Fruit fly (Drosophila melanogaster): ENCODE results near the gene Mnr.

The Mnr gene

dm6 chrX:21226373-21226772 is 54.6 kb downstream of the Mnr start:
- TF ChIP-seq fru (GFP tag; optimal IDR thresholded peaks at IDR 0.05) (peak; percentile 22), HLH106 (tag; optimal IDR thresholded peaks at IDR 0.05) (peak; percentile 16), Hr78 (GFP tag; optimal IDR thresholded peaks at IDR 0.05) (no peak), Sp1 (GFP tag; optimal IDR thresholded peaks at IDR 0.05) (no peak), br (GFP tag; optimal IDR thresholded peaks at IDR 0.05) (no peak)

dm6 chrX:21217578-21217977 is 63.4 kb downstream of the Mnr start, which contains the start of gene CG32523:
CG32523 (plus strand) TSS chrX:21217878.
- TF ChIP-seq Jra (GFP tag; optimal IDR thresholded peaks at IDR 0.05) (no peak), Abd-B (GFP tag; optimal IDR thresholded peaks at IDR 0.05) (no peak), HLH106 (tag; optimal IDR thresholded peaks at IDR 0.05) (no peak), sv (GFP tag; optimal IDR thresholded peaks at IDR 0.05) (no peak), h (GFP tag; optimal IDR thresholded peaks at IDR 0.05) (no peak), tai (GFP tag; optimal IDR thresholded peaks at IDR 0.05) (no peak), sage (GFP tag; optimal IDR thresholded peaks at IDR 0.05) (no peak), dl (GFP tag; optimal IDR thresholded peaks at IDR 0.05; ENCODE audit: insufficient read depth in 1 of 2, partially characterized antibody in 2 of 2) (no peak), br (GFP tag; optimal IDR thresholded peaks at IDR 0.05) (no peak), woc (GFP tag; optimal IDR thresholded peaks at IDR 0.05) (no peak), dsf (GFP tag; optimal IDR thresholded peaks at IDR 0.05; ENCODE audit: borderline replicate concordance) (no peak), Hr83 (GFP tag; optimal IDR thresholded peaks at IDR 0.05; ENCODE audit: poor library complexity, severe bottlenecking) (no peak)

- TF ChIP-seq pan (optimal IDR thresholded peaks at IDR 0.05) (no peak), HLH106 (tag; optimal IDR thresholded peaks at IDR 0.05) (no peak), foxo (GFP tag; optimal IDR thresholded peaks at IDR 0.05) (no peak), Hr78 (GFP tag; optimal IDR thresholded peaks at IDR 0.05) (no peak), Jra (GFP tag; optimal IDR thresholded peaks at IDR 0.05) (no peak), Dif (GFP tag; optimal IDR thresholded peaks at IDR 0.05; ENCODE audit: partially characterized antibody) (no peak)
Observed at dm6 chrX:21203241-21203640, 77.7 kb downstream of the Mnr start, which contains the start of gene CG1724. CG1724 (minus strand) TSS chrX:21203341.

DNA sequence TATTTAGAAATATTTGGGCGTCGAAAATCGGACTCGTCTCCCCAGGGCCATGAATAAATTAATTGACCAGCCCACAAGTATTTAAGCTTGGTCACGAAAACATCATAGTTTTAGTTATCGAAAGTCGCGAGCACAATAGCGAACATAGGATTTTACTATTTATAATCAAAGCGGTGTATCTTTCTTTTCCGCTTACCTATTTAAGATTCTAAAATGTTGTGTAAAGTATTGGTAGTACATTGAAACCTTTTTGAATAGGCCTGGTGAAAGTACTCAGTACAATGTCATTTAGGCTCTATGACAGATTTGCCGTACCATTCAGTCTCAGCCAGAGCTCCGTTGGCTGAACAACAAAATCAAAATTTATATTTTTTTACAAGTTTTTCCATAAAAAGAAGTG is 88.0 kb downstream of the Mnr start, which contains the start of gene ccb:
TSS of gene ccb (plus strand) at position 301 of the 400 bp plus-strand sequence.
- TF ChIP-seq fru (GFP tag; optimal IDR thresholded peaks at IDR 0.05) (no peak), OdsH (GFP tag; optimal IDR thresholded peaks at IDR 0.05) (no peak), Abd-B (GFP tag; optimal IDR thresholded peaks at IDR 0.05) (no peak), Sp1 (GFP tag; optimal IDR thresholded peaks at IDR 0.05) (no peak), CG9705 (GFP tag; optimal IDR thresholded peaks at IDR 0.05) (no peak), jim (GFP tag; optimal IDR thresholded peaks at IDR 0.05) (no peak), Mio (GFP tag; optimal IDR thresholded peaks at IDR 0.05) (no peak), sv (GFP tag; optimal IDR thresholded peaks at IDR 0.05) (no peak), foxo (GFP tag; optimal IDR thresholded peaks at IDR 0.05) (no peak), ey (GFP tag; optimal IDR thresholded peaks at IDR 0.05) (no peak), Dfd (GFP tag; optimal IDR thresholded peaks at IDR 0.05) (no peak), GATAd (GFP tag; optimal IDR thresholded peaks at IDR 0.05) (no peak), HLH106 (tag; optimal IDR thresholded peaks at IDR 0.05) (no peak), rgr (GFP tag; optimal IDR thresholded peaks at IDR 0.05) (no peak), psq (GFP tag; optimal IDR thresholded peaks at IDR 0.05) (no peak), tai (GFP tag; optimal IDR thresholded peaks at IDR 0.05) (no peak), Vsx2 (GFP tag; optimal IDR thresholded peaks at IDR 0.05; ENCODE audit: partially characterized antibody) (no peak), Hnf4 (GFP tag; optimal IDR thresholded peaks at IDR 0.05) (no peak)
